Worm (Caenorhabditis elegans): ENCODE measurements around the gene mig-13.

DNA sequence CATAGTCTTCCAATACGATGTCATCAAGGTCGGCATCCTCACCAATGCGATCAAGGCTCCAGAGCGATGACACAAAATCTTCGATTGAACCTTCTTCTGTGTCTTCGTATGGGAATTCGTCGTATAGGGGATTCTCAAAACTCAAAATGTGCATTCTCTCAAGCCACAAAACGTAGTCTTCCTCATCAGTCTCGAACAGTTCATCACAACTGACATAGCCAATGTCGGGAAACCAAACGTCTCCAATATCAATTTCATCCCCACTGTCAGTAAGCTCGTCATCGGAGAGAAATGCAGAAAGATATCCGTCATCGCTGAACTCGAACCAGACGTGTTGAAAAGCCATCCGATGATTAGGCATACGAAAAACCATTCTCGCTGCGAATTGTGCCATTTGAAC, 45.2 kb downstream of the mig-13 start, which contains the start of gene C39E6.2:
- TF ChIP-seq fkh-10 (GFP tag; optimal IDR thresholded peaks at IDR 0.05) (no peak), nhr-77 (tag; optimal IDR thresholded peaks at IDR 0.05) (no peak), fos-1 (tag; optimal IDR thresholded peaks at IDR 0.05) (no peak), snpc-4 (tag; optimal IDR thresholded peaks at IDR 0.05) (no peak), nhr-11 (tag; optimal IDR thresholded peaks at IDR 0.05) (no peak), unc-130 (tag; optimal IDR thresholded peaks at IDR 0.05) (no peak), mep-1 (tag; optimal IDR thresholded peaks at IDR 0.05) (no peak), grh-1 (GFP tag; IDR thresholded peaks at IDR 0.05) (no peak), ztf-11 (tag; optimal IDR thresholded peaks at IDR 0.05) (no peak), unc-30 (tag; optimal IDR thresholded peaks at IDR 0.05) (no peak)

All from whole organism, L1 larva.